Worm (Caenorhabditis elegans) whole organism, L4 larva: ENCODE measurements around the gene K05F6.14.

Source experiments
- aly-2 ChIP-seq: sonication (generic microtip); optimal IDR thresholded peaks from 2 replicates; lab custom pipeline; 2018; ENCODE audit warnings: missing biosample characterization, missing genetic modification characterization
- dmd-8 ChIP-seq: fragments of 200-800 bp; sonication (Bioruptor generic); IDR thresholded peaks from 2 replicates; pipeline ENCODE4 v1.3.6; 2022; ENCODE audit warnings: missing genetic modification characterization, missing compliant biosample characterization
- lin-39 ChIP-seq: fragments of 150-350 bp; optimal IDR thresholded peaks from 2 replicates; lab custom pipeline; 2014; ENCODE audit warnings: missing biosample characterization, missing genetic modification reagents, missing genetic modification characterization
- unc-62 ChIP-seq, 3 experiments: fragments of 150-350 bp in 1 of 3; sonication (generic microtip); optimal IDR thresholded peaks in 2 of 3; peaks in 1 of 3; 1 replicate in 1 of 3; 2 replicates in 2 of 3; lab custom pipeline; 2014 to 2017; ENCODE audit warnings: missing biosample characterization in 3 of 3, missing genetic modification characterization in 3 of 3, missing genetic modification reagents in 3 of 3, missing genotype in 1 of 3
- zip-2 ChIP-seq: fragments of 150-350 bp; optimal IDR thresholded peaks from 2 replicates; lab custom pipeline; 2014; ENCODE audit warnings: missing biosample characterization, missing genetic modification characterization

DNA sequence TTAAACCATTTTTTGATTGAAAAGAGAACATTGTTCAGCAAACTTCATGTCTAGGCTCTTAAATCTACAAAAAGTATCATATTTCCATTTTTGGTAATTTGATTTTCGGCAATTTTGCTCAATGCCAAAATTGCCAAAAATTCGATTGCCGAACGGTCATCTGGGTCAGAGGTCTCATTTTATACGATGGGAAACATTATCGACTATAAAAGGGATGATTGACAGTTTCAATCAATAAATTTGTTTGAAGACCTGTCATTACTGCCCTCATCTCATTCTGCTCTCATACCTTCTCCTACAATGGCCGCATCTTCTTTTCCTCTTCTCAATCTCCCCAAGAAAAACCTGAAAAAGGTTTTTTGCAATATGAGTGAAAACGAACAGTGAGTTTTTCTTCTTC lies at the start of gene K05F6.14:
- TF ChIP-seq lin-39, result no peak
- no peak for TF ChIP-seq dmd-8
- no peak for TF ChIP-seq aly-2 (tag; lab: Kevin White, UChicago)
- TF ChIP-seq zip-2 (tag; lab: Kevin White, UChicago), result no peak
- no peak for TF ChIP-seq unc-62 (GFP tag; optimal IDR thresholded peaks at IDR 0.05 in 1 of 2; lab: Kevin White, UChicago)
- no peak for TF ChIP-seq unc-62 (tag; optimal IDR thresholded peaks at IDR 0.05; lab: Kevin White, UChicago)
